Worm (Caenorhabditis elegans) whole organism, mixed stage, embryonic: ENCODE results near the gene F17E9.15.

ENCODE experiments used
- M03D4.4 ChIP-seq: sonication (generic microtip); optimal IDR thresholded peaks from 2 replicates; lab custom pipeline; 2017; ENCODE audit warnings: mild to moderate bottlenecking, missing genetic modification characterization, missing compliant biosample characterization
- ceh-43 ChIP-seq: fragments of 200-800 bp; sonication (Bioruptor generic); optimal IDR thresholded peaks from 2 replicates; lab custom pipeline; 2018; ENCODE audit warnings: mild to moderate bottlenecking, missing genetic modification characterization, moderate library complexity, missing compliant biosample characterization
- elt-1 ChIP-seq: sonication (generic microtip); optimal IDR thresholded peaks from 2 replicates; lab custom pipeline; 2017; ENCODE audit warnings: missing genetic modification characterization, mild to moderate bottlenecking, missing compliant biosample characterization, antibody characterized with exemption, moderate library complexity, borderline replicate concordance; ENCODE audit not compliant: insufficient read depth
- elt-3 ChIP-seq: fragments of 150-350 bp; optimal IDR thresholded peaks from 2 replicates; lab custom pipeline; 2014; ENCODE audit warnings: missing biosample characterization, missing genetic modification characterization
- lsy-2 ChIP-seq: fragments of 150-350 bp; optimal IDR thresholded peaks from 2 replicates; lab custom pipeline; 2014; ENCODE audit warnings: missing biosample characterization, missing genetic modification characterization
- nhr-76 ChIP-seq: sonication (generic microtip); optimal IDR thresholded peaks from 2 replicates; lab custom pipeline; 2017; ENCODE audit warnings: missing biosample characterization, missing genetic modification characterization
- unc-62 ChIP-seq: fragments of 150-350 bp; optimal IDR thresholded peaks from 2 replicates; lab custom pipeline; 2014; ENCODE audit warnings: missing biosample characterization, missing genetic modification reagents, missing genetic modification characterization
- zip-8 ChIP-seq: fragments of 150-350 bp; optimal IDR thresholded peaks from 2 replicates; lab custom pipeline; 2014; ENCODE audit warnings: missing biosample characterization, missing genetic modification characterization

ce11 chrIV:8312846-8313245 lies 34.4 kb upstream of the F17E9.15 start, which contains the start of gene F35H10.10:
- TF ChIP-seq nhr-76 (no peak), lsy-2 (tag; lab: Kevin White, UChicago) (no peak), elt-1 (tag; lab: Kevin White, UChicago) (no peak), elt-3 (tag; lab: Kevin White, UChicago) (no peak), unc-62 (GFP tag; lab: Kevin White, UChicago) (no peak), zip-8 (tag; lab: Kevin White, UChicago) (no peak), ceh-43 (GFP tag; lab: Kevin White, UChicago) (no peak), M03D4.4 (tag; lab: Kevin White, UChicago) (no peak)
